Worm (Caenorhabditis elegans) whole organism, young adult: ENCODE measurements around the gene mrps-34.

Source experiments
- B0019.2 ChIP-seq: fragments of 200-800 bp; sonication (Bioruptor generic); conservative IDR thresholded peaks from 2 replicates; pipeline ENCODE4 v1.3.6; 2022; ENCODE audit warnings: missing genetic modification reagents, missing genetic modification characterization, missing compliant biosample characterization
- B0261.1 ChIP-seq: sonication (generic microtip); optimal IDR thresholded peaks from 2 replicates; lab custom pipeline; 2016; ENCODE audit warnings: mild to moderate bottlenecking, missing genetic modification characterization, moderate library complexity, missing compliant biosample characterization
- B0336.3 ChIP-seq: fragments of 200-800 bp; sonication (Bioruptor generic); IDR thresholded peaks from 2 replicates; pipeline ENCODE4 v1.3.6; 2022; ENCODE audit warnings: missing genetic modification characterization, missing compliant biosample characterization
- F23B12.7 ChIP-seq: sonication (generic microtip); optimal IDR thresholded peaks from 2 replicates; lab custom pipeline; 2017; ENCODE audit warnings: missing genetic modification characterization, mild to moderate bottlenecking, missing compliant biosample characterization, antibody characterized with exemption, moderate library complexity; ENCODE audit not compliant: insufficient read depth
- F33H1.4 ChIP-seq: fragments of 200-800 bp; sonication (Bioruptor generic); IDR thresholded peaks from 2 replicates; pipeline ENCODE4 v1.3.6; 2022; ENCODE audit warnings: missing genetic modification reagents, missing genetic modification characterization, missing compliant biosample characterization
- F37B4.10 ChIP-seq: fragments of 200-800 bp; sonication (Bioruptor generic); IDR thresholded peaks from 2 replicates; pipeline ENCODE4 v1.3.6; 2022; ENCODE audit warnings: missing genetic modification characterization, missing compliant biosample characterization
- F39B2.1 ChIP-seq: fragments of 200-800 bp; sonication (Bioruptor generic); IDR thresholded peaks from 2 replicates; pipeline ENCODE4 v1.3.6; 2022; ENCODE audit warnings: missing genetic modification reagents, missing genetic modification characterization, missing compliant biosample characterization
- K11D2.4 ChIP-seq: fragments of 200-800 bp; sonication (Bioruptor generic); IDR thresholded peaks from 2 replicates; pipeline ENCODE4 v1.3.6; 2022; ENCODE audit warnings: missing genetic modification reagents, missing genetic modification characterization, missing compliant biosample characterization
- T07F8.4 ChIP-seq: sonication (generic microtip); optimal IDR thresholded peaks from 2 replicates; lab custom pipeline; 2016; ENCODE audit warnings: mild to moderate bottlenecking, missing genetic modification characterization, moderate library complexity, missing compliant biosample characterization
- T26A5.8 ChIP-seq: sonication (generic microtip); optimal IDR thresholded peaks from 2 replicates; lab custom pipeline; 2016; ENCODE audit warnings: missing genetic modification characterization, missing compliant biosample characterization
- Y95B8A.8 ChIP-seq: fragments of 200-800 bp; sonication (Bioruptor generic); IDR thresholded peaks from 2 replicates; pipeline ENCODE4 v1.3.6; 2022; ENCODE audit warnings: missing genetic modification reagents, missing genetic modification characterization, missing compliant biosample characterization
- ZK185.1 ChIP-seq: sonication (generic microtip); optimal IDR thresholded peaks from 2 replicates; lab custom pipeline; 2016; ENCODE audit warnings: mild to moderate bottlenecking, missing genetic modification characterization, missing compliant biosample characterization; ENCODE audit not compliant: poor library complexity, severe bottlenecking
- akir-1 ChIP-seq: fragments of 200-800 bp; sonication (Bioruptor generic); optimal IDR thresholded peaks from 2 replicates; lab custom pipeline; 2018; ENCODE audit warnings: mild to moderate bottlenecking, missing genetic modification characterization, moderate library complexity, missing compliant biosample characterization
- ama-1 ChIP-seq, 3 experiments: fragments of 150-350 bp in 1 of 3; sonication (generic microtip) in 2 of 3; optimal IDR thresholded peaks; 2 replicates each; lab custom pipeline; 2014 to 2018; ENCODE audit warnings: missing biosample characterization in 2 of 3, missing genetic modification characterization in 2 of 3, missing genetic modification reagents in 2 of 3
- attf-6 ChIP-seq: fragments of 200-800 bp; sonication (Bioruptor generic); IDR thresholded peaks from 2 replicates; pipeline ENCODE4 v1.3.6; 2022; ENCODE audit warnings: missing genetic modification reagents, missing genetic modification characterization, missing compliant biosample characterization
- cebp-2 ChIP-seq: fragments of 200-800 bp; sonication (Bioruptor generic); IDR thresholded peaks from 2 replicates; pipeline ENCODE4 v1.3.6; 2022; ENCODE audit warnings: missing genetic modification characterization, missing compliant biosample characterization
- ceh-79 ChIP-seq: sonication (generic microtip); optimal IDR thresholded peaks from 2 replicates; lab custom pipeline; 2017; ENCODE audit warnings: mild to moderate bottlenecking, missing genetic modification characterization, missing compliant biosample characterization
- egl-44 ChIP-seq: fragments of 200-800 bp; sonication (Bioruptor generic); IDR thresholded peaks from 2 replicates; pipeline ENCODE4 v1.3.6; 2022; ENCODE audit warnings: missing genetic modification reagents, missing genetic modification characterization, missing compliant biosample characterization
- ets-4 ChIP-seq: fragments of 200-800 bp; sonication (Bioruptor generic); optimal IDR thresholded peaks from 2 replicates; lab custom pipeline; 2018; ENCODE audit warnings: mild to moderate bottlenecking, missing genetic modification characterization, missing compliant biosample characterization
- fkh-3 ChIP-seq: sonication (generic microtip); optimal IDR thresholded peaks from 2 replicates; lab custom pipeline; 2016; ENCODE audit warnings: mild to moderate bottlenecking, missing genetic modification characterization, missing compliant biosample characterization
- hlh-12 ChIP-seq: sonication (generic microtip); optimal IDR thresholded peaks from 2 replicates; lab custom pipeline; 2016; ENCODE audit warnings: missing genetic modification characterization, missing compliant biosample characterization
- hsf-1 ChIP-seq: fragments of 200-800 bp; sonication (Bioruptor generic); IDR thresholded peaks from 2 replicates; pipeline ENCODE4 v1.3.6; 2022; ENCODE audit warnings: missing genetic modification reagents, missing genetic modification characterization, missing compliant biosample characterization
- let-607 ChIP-seq, 2 experiments: fragments of 200-800 bp in 1 of 2; sonication (Bioruptor generic) in 1 of 2; sonication (generic microtip) in 1 of 2; optimal IDR thresholded peaks; 2 replicates each; lab custom pipeline; 2016 to 2018; ENCODE audit warnings: mild to moderate bottlenecking in 2 of 2, missing compliant biosample characterization in 2 of 2, missing genetic modification characterization in 2 of 2, moderate library complexity in 2 of 2, missing genotype in 1 of 2
- lin-26 ChIP-seq: fragments of 200-800 bp; sonication (Bioruptor generic); IDR thresholded peaks from 2 replicates; pipeline ENCODE4 v1.3.6; 2022; ENCODE audit warnings: missing genetic modification reagents, missing genetic modification characterization, missing compliant biosample characterization
- lsy-27 ChIP-seq: sonication (generic microtip); optimal IDR thresholded peaks from 2 replicates; lab custom pipeline; 2017; ENCODE audit warnings: missing genetic modification characterization, mild to moderate bottlenecking, missing compliant biosample characterization, antibody characterized with exemption, missing genotype, borderline replicate concordance; ENCODE audit not compliant: insufficient read depth
- madf-6 ChIP-seq: fragments of 200-800 bp; sonication (Bioruptor generic); IDR thresholded peaks from 2 replicates; pipeline ENCODE4 v1.3.6; 2022; ENCODE audit warnings: missing genetic modification reagents, missing genetic modification characterization, missing compliant biosample characterization
- madf-8 ChIP-seq: fragments of 200-800 bp; sonication (Bioruptor generic); conservative IDR thresholded peaks from 2 replicates; pipeline ENCODE4 v1.3.6; 2022; ENCODE audit warnings: missing genetic modification reagents, missing genetic modification characterization, missing compliant biosample characterization
- mcd-1 ChIP-seq: fragments of 200-800 bp; sonication (Bioruptor generic); IDR thresholded peaks from 2 replicates; pipeline ENCODE4 v1.3.6; 2022; ENCODE audit warnings: missing genetic modification reagents, missing genetic modification characterization, missing compliant biosample characterization
- nfya-2 ChIP-seq: fragments of 200-800 bp; sonication (Bioruptor generic); IDR thresholded peaks from 2 replicates; pipeline ENCODE4 v1.3.6; 2022; ENCODE audit warnings: missing genetic modification reagents, missing genetic modification characterization, missing compliant biosample characterization
- nfyb-1 ChIP-seq: fragments of 200-800 bp; sonication (Bioruptor generic); IDR thresholded peaks from 2 replicates; pipeline ENCODE4 v1.3.6; 2022; ENCODE audit warnings: missing genetic modification reagents, missing genetic modification characterization, missing compliant biosample characterization
- nhr-27 ChIP-seq: fragments of 200-800 bp; sonication (Bioruptor generic); optimal IDR thresholded peaks from 2 replicates; lab custom pipeline; 2018; ENCODE audit warnings: mild to moderate bottlenecking, missing genetic modification characterization, moderate library complexity, missing compliant biosample characterization
- pbrm-1 ChIP-seq: fragments of 200-800 bp; sonication (Bioruptor generic); IDR thresholded peaks from 2 replicates; pipeline ENCODE4 v1.3.6; 2022; ENCODE audit warnings: missing genetic modification reagents, missing genetic modification characterization, missing compliant biosample characterization
- pha-4 ChIP-seq: fragments of 150-350 bp; sonication (generic microtip); optimal IDR thresholded peaks from 2 replicates; lab custom pipeline; 2014; ENCODE audit warnings: missing biosample characterization, missing genetic modification reagents, missing genetic modification characterization
- snpc-1.3 ChIP-seq: sonication (generic microtip); optimal IDR thresholded peaks from 2 replicates; lab custom pipeline; 2017; ENCODE audit warnings: missing genetic modification characterization, mild to moderate bottlenecking, missing compliant biosample characterization, antibody characterized with exemption, moderate library complexity, missing genotype, missing genetic modification reagents; ENCODE audit not compliant: insufficient read depth
- tlf-1 ChIP-seq: fragments of 200-800 bp; sonication (Bioruptor generic); optimal IDR thresholded peaks from 2 replicates; lab custom pipeline; 2018; ENCODE audit warnings: mild to moderate bottlenecking, missing genetic modification characterization, missing compliant biosample characterization
- unc-130 ChIP-seq: sonication (generic microtip); optimal IDR thresholded peaks from 2 replicates; lab custom pipeline; 2016; ENCODE audit warnings: missing genetic modification reagents, missing genetic modification characterization, missing compliant biosample characterization
- unc-62 ChIP-seq: fragments of 150-350 bp; optimal IDR thresholded peaks from 2 replicates; lab custom pipeline; 2014; ENCODE audit warnings: missing biosample characterization, missing genetic modification reagents, missing genetic modification characterization
- ztf-18 ChIP-seq: sonication (generic microtip); optimal IDR thresholded peaks from 2 replicates; lab custom pipeline; 2016; ENCODE audit warnings: missing genotype, mild to moderate bottlenecking, missing genetic modification characterization, missing compliant biosample characterization
- ztf-28 ChIP-seq: fragments of 200-800 bp; sonication (Bioruptor generic); IDR thresholded peaks from 2 replicates; pipeline ENCODE4 v1.3.6; 2022; ENCODE audit warnings: missing genetic modification reagents, missing genetic modification characterization, missing compliant biosample characterization
- ztf-3 ChIP-seq: fragments of 200-800 bp; sonication (Bioruptor generic); optimal IDR thresholded peaks from 2 replicates; lab custom pipeline; 2018; ENCODE audit warnings: mild to moderate bottlenecking, missing genetic modification characterization, missing compliant biosample characterization

mrps-34 gene

ce11 chrIII:4525998-4526397 is 16.3 kb downstream of the mrps-34 start:
- TF ChIP-seq pbrm-1 (no peak), madf-6 (GFP tag; lab: Robert Waterston, UW) (no peak), B0261.1 (tag; lab: Kevin White, UChicago) (no peak), B0336.3 (GFP tag; lab: Robert Waterston, UW) (no peak), K11D2.4 (GFP tag; lab: Robert Waterston, UW) (no peak), T07F8.4 (tag; lab: Kevin White, UChicago) (no peak), ztf-28 (GFP tag; lab: Robert Waterston, UW) (no peak), F33H1.4 (GFP tag; lab: Robert Waterston, UW) (no peak), akir-1 (GFP tag; lab: Kevin White, UChicago) (no peak), ztf-18 (tag; lab: Kevin White, UChicago) (no peak), lsy-27 (no peak)

- TF ChIP-seq egl-44 (GFP tag; lab: Robert Waterston, UW) (no peak), B0019.2 (GFP tag; lab: Robert Waterston, UW) (no peak), ceh-79 (tag; lab: Kevin White, UChicago) (no peak), ZK185.1 (tag; lab: Kevin White, UChicago) (no peak), F33H1.4 (GFP tag; lab: Robert Waterston, UW) (no peak), K11D2.4 (GFP tag; lab: Robert Waterston, UW) (no peak), nfyb-1 (GFP tag; lab: Robert Waterston, UW) (no peak), ztf-3 (GFP tag; lab: Kevin White, UChicago) (no peak), F39B2.1 (GFP tag; lab: Robert Waterston, UW) (no peak), lin-26 (no peak), T26A5.8 (tag; lab: Kevin White, UChicago) (no peak), Y95B8A.8 (GFP tag; lab: Robert Waterston, UW) (no peak), pha-4 (tag; lab: Kevin White, UChicago) (no peak), F37B4.10 (GFP tag; lab: Robert Waterston, UW) (no peak), hlh-12 (tag; lab: Kevin White, UChicago) (no peak), hsf-1 (no peak), nhr-27 (no peak)
These were observed 18.2 kb downstream of the mrps-34 start for ce11 chrIII:4524071-4524470.

- TF ChIP-seq nfya-2 (GFP tag; lab: Robert Waterston, UW): no peak
- TF ChIP-seq attf-6: no peak
- TF ChIP-seq fkh-3 (tag; lab: Kevin White, UChicago): no peak
- no peak for TF ChIP-seq unc-62
- no peak for TF ChIP-seq unc-130 (GFP tag; lab: Kevin White, UChicago)
- TF ChIP-seq let-607 (tag; optimal IDR thresholded peaks at IDR 0.05; lab: Kevin White, UChicago): no peak
- TF ChIP-seq tlf-1 (GFP tag; lab: Kevin White, UChicago): no peak
- TF ChIP-seq hlh-12 (tag; lab: Kevin White, UChicago): no peak
- no peak for TF ChIP-seq ets-4
- no peak for TF ChIP-seq K11D2.4 (GFP tag; lab: Robert Waterston, UW)
- TF ChIP-seq ama-1 (optimal IDR thresholded peaks at IDR 0.05; lab: Kevin White, UChicago): no peak
- TF ChIP-seq ama-1 (GFP tag; optimal IDR thresholded peaks at IDR 0.05; lab: Kevin White, UChicago): no peak
- TF ChIP-seq cebp-2: no peak
- TF ChIP-seq madf-6 (GFP tag; lab: Robert Waterston, UW): no peak
- TF ChIP-seq madf-8 (GFP tag; lab: Robert Waterston, UW): no peak
- no peak for TF ChIP-seq mcd-1 (GFP tag; lab: Robert Waterston, UW)
- TF ChIP-seq F23B12.7 (tag; lab: Kevin White, UChicago): no peak
- no peak for TF ChIP-seq snpc-1.3 (tag; lab: Kevin White, UChicago)
These were observed 18.8 kb downstream of the mrps-34 start for ce11 chrIII:4523411-4523810.
